Worm (Caenorhabditis elegans) whole organism, L2 larva: ENCODE measurements around the gene R09A8.5.

Source experiments
- aly-2 ChIP-seq: fragments of 150-350 bp; optimal IDR thresholded peaks from 2 replicates; lab custom pipeline; 2014; ENCODE audit warnings: missing biosample characterization, missing genetic modification characterization
- blmp-1 ChIP-seq: sonication (generic microtip); optimal IDR thresholded peaks from 2 replicates; lab custom pipeline; 2017; ENCODE audit warnings: missing genetic modification characterization, mild to moderate bottlenecking, missing compliant biosample characterization, antibody characterized with exemption, moderate library complexity; ENCODE audit not compliant: insufficient read depth
- elt-1 ChIP-seq: fragments of 150-350 bp; optimal IDR thresholded peaks from 2 replicates; lab custom pipeline; 2014; ENCODE audit warnings: missing biosample characterization, missing genetic modification characterization
- snpc-4 ChIP-seq: fragments of 150-350 bp; optimal IDR thresholded peaks from 2 replicates; lab custom pipeline; 2014; ENCODE audit warnings: missing biosample characterization, missing genetic modification characterization
- zag-1 ChIP-seq: fragments of 150-350 bp; optimal IDR thresholded peaks from 2 replicates; lab custom pipeline; 2014; ENCODE audit warnings: missing biosample characterization, missing genetic modification characterization

DNA sequence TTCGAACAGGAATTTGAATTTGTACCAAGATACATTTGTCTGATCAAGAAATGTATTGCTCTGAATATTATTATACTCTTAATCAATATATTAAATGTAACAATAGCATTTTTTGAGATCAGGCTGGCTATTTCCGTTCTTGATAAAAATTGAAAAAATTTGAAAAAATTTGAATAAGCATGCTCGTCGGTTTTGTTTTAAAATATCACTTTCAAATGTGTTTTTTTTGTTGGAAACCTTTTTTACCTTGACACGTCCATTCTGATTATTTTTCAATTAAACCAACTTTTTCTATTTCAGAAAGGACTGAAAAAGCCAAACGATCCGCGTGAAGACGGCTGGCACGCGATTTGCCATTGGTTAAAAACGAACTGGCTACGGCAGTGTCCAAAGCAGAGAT lies 38.2 kb upstream of the R09A8.5 start, which contains the start of gene adt-1:
- no peak for TF ChIP-seq snpc-4
- no peak for TF ChIP-seq blmp-1 (tag; lab: Kevin White, UChicago)
- no peak for TF ChIP-seq elt-1
- TF ChIP-seq zag-1 (tag; lab: Kevin White, UChicago) = no peak
- TF ChIP-seq aly-2 (tag; lab: Kevin White, UChicago) = no peak
